Worm (Caenorhabditis elegans) whole organism, L3 larva: Measurements from ENCODE around the gene ntl-9.

Source experiments
- sea-2 ChIP-seq: fragments of 150-350 bp; sonication (generic microtip); optimal IDR thresholded peaks from 4 replicates; lab custom pipeline; 2014; ENCODE audit warnings: missing biosample characterization, missing genetic modification reagents, missing genetic modification characterization
- zag-1 ChIP-seq: fragments of 150-350 bp; optimal IDR thresholded peaks from 2 replicates; lab custom pipeline; 2014; ENCODE audit warnings: missing biosample characterization, missing genetic modification characterization

DNA sequence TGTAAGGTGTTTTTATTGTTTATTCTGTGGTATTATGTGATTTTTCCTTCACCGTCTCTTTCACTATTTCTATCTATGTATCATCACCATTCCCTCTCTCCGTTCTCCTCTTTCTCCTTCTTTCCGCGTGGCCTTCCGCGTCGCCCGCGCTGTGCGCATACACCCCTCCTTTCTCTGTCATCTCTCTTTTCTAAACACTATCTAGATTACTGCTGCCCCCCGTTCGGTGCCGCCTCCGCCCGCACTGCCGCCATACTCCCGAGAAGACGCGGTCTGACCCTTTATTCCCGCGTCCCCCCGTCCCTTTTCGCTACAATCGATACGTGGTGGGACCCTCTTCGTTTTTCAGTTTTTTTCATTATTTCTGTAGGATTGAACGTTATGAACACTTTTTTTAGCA is 4.3 kb downstream of the ntl-9 start:
- TF ChIP-seq sea-2 (GFP tag; lab: Kevin White, UChicago) (no peak), zag-1 (no peak)
